Worm (Caenorhabditis elegans): Measurements from ENCODE around the gene sru-29.

sru-29 gene

ce11 chrV:9789657-9790261 lies 21.5 kb upstream of the sru-29 start, which contains the start of gene ztf-7:
ztf-7 (minus strand) TSS chrV:9789707.
- TF ChIP-seq ztf-25 (GFP tag; IDR thresholded peaks at IDR 0.05) (no peak), hsf-1 (GFP tag; IDR thresholded peaks at IDR 0.05) (peak; percentile 62; the same call in 1 of the 2 replicates), xnd-1 (tag; optimal IDR thresholded peaks at IDR 0.05) (no peak), tbx-9 (tag; optimal IDR thresholded peaks at IDR 0.05; ENCODE audit: borderline replicate concordance) (no peak), pbrm-1 (GFP tag; IDR thresholded peaks at IDR 0.05) (peak; percentile 97), somi-1 (GFP tag; optimal IDR thresholded peaks at IDR 0.05) (peak; percentile 92), egl-44 (GFP tag; IDR thresholded peaks at IDR 0.05) (peak; percentile 68), hmg-1.2 (GFP tag; IDR thresholded peaks at IDR 0.05) (peak; percentile 99), hlh-26 (GFP tag; conservative IDR thresholded peaks at IDR 0.05) (no peak), ama-1 (optimal IDR thresholded peaks at IDR 0.05) (no peak), ama-1 (GFP tag; optimal IDR thresholded peaks at IDR 0.05) (no peak), rpc-1 (optimal IDR thresholded peaks at IDR 0.05) (no peak), rpc-1 (tag; optimal IDR thresholded peaks at IDR 0.05) (no peak), sptf-2 (GFP tag; optimal IDR thresholded peaks at IDR 0.05) (no peak), nfya-2 (GFP tag; IDR thresholded peaks at IDR 0.05) (no peak), madf-10 (tag; optimal IDR thresholded peaks at IDR 0.05) (peak; percentile 89), Y95B8A.8 (GFP tag; IDR thresholded peaks at IDR 0.05) (peak; percentile 90), atf-7 (tag; optimal IDR thresholded peaks at IDR 0.05) (peak; percentile 96), madf-3 (GFP tag; IDR thresholded peaks at IDR 0.05) (peak; percentile 88), let-607 (tag; optimal IDR thresholded peaks at IDR 0.05) (peak; percentile 97 to 98), ceh-40 (GFP tag; IDR thresholded peaks at IDR 0.05) (no peak), ztf-6 (GFP tag; IDR thresholded peaks at IDR 0.05) (0 out of 2 replicates have a peak, but pooled peaks have one; percentile 42), die-1 (tag; optimal IDR thresholded peaks at IDR 0.05) (no peak), lin-40 (tag; optimal IDR thresholded peaks at IDR 0.05) (peak; percentile 97), zfh-2 (GFP tag; conservative IDR thresholded peaks at IDR 0.05) (no peak), D2030.7 (GFP tag; IDR thresholded peaks at IDR 0.05) (peak; percentile 26; the same call in 1 of the 2 replicates), let-526 (GFP tag; IDR thresholded peaks at IDR 0.05) (peak; percentile 93), ceh-91 (GFP tag; IDR thresholded peaks at IDR 0.05) (peak; percentile 37; the same call in 1 of the 2 replicates), ceh-58 (GFP tag; IDR thresholded peaks at IDR 0.05) (no peak), F49E8.2 (tag; optimal IDR thresholded peaks at IDR 0.05; ENCODE audit: insufficient read depth) (peak; percentile 3), B0019.2 (GFP tag; conservative IDR thresholded peaks at IDR 0.05) (no peak), C06A6.2 (GFP tag; conservative IDR thresholded peaks at IDR 0.05) (peak; percentile 93), bed-1 (GFP tag; IDR thresholded peaks at IDR 0.05) (0 out of 2 replicates have a peak, but pooled peaks have one; percentile 75), hmg-20 (GFP tag; IDR thresholded peaks at IDR 0.05) (peak; percentile 63), tlf-1 (GFP tag; optimal IDR thresholded peaks at IDR 0.05) (peak; percentile 97), ceh-79 (tag; optimal IDR thresholded peaks at IDR 0.05) (peak; percentile 32), lin-35 (GFP tag; optimal IDR thresholded peaks at IDR 0.05) (peak in 1 of 3 experiments; percentile 87), lir-1 (GFP tag; conservative IDR thresholded peaks at IDR 0.05) (peak; percentile 89), snpc-3.4 (tag; optimal IDR thresholded peaks at IDR 0.05) (no peak), nhr-179 (tag; optimal IDR thresholded peaks at IDR 0.05) (no peak), F52B5.7 (tag; optimal IDR thresholded peaks at IDR 0.05) (peak; percentile 31), attf-3 (GFP tag; conservative IDR thresholded peaks at IDR 0.05) (peak; percentile 51; the same call in 1 of the 2 replicates), ceh-100 (GFP tag; IDR thresholded peaks at IDR 0.05) (peak; percentile 82), Y53F4B.3 (GFP tag; IDR thresholded peaks at IDR 0.05) (no peak), lin-54 (GFP tag; optimal IDR thresholded peaks at IDR 0.05) (peak; percentile 91), ets-4 (GFP tag; optimal IDR thresholded peaks at IDR 0.05) (peak; percentile 86), ztf-3 (GFP tag; optimal IDR thresholded peaks at IDR 0.05) (peak; percentile 75), cebp-2 (GFP tag; IDR thresholded peaks at IDR 0.05) (peak; percentile 65; the same call in 1 of the 2 replicates)

Data from whole organism, young adult.